Fruit fly (Drosophila melanogaster): ENCODE measurements around the gene CIAPIN1.

Gene CIAPIN1

dm6 chr2L:14994834-14995506, 43.7 kb downstream of the CIAPIN1 start:
- TF ChIP-seq sv (GFP tag; optimal IDR thresholded peaks at IDR 0.05) (no peak), rgr (GFP tag; optimal IDR thresholded peaks at IDR 0.05) (no peak), tai (GFP tag; optimal IDR thresholded peaks at IDR 0.05) (no peak), Mio (GFP tag; optimal IDR thresholded peaks at IDR 0.05) (no peak), lola (GFP tag; optimal IDR thresholded peaks at IDR 0.05) (no peak), pan (optimal IDR thresholded peaks at IDR 0.05) (no peak), usp (GFP tag; optimal IDR thresholded peaks at IDR 0.05) (no peak), Hr78 (GFP tag; optimal IDR thresholded peaks at IDR 0.05) (no peak), Vsx2 (GFP tag; optimal IDR thresholded peaks at IDR 0.05; ENCODE audit: partially characterized antibody) (no peak), GATAd (GFP tag; optimal IDR thresholded peaks at IDR 0.05) (no peak), fru (GFP tag; optimal IDR thresholded peaks at IDR 0.05) (no peak), psq (GFP tag; optimal IDR thresholded peaks at IDR 0.05) (no peak), foxo (GFP tag; optimal IDR thresholded peaks at IDR 0.05) (no peak), N (GFP tag; optimal IDR thresholded peaks at IDR 0.05) (no peak), HLH106 (tag; optimal IDR thresholded peaks at IDR 0.05) (no peak), CG9705 (GFP tag; optimal IDR thresholded peaks at IDR 0.05) (no peak), dmrt93B (GFP tag; optimal IDR thresholded peaks at IDR 0.05) (no peak), OdsH (GFP tag; optimal IDR thresholded peaks at IDR 0.05) (no peak), Dfd (GFP tag; optimal IDR thresholded peaks at IDR 0.05) (no peak)

- TF ChIP-seq Mio (GFP tag; optimal IDR thresholded peaks at IDR 0.05) (no peak), Dfd (GFP tag; optimal IDR thresholded peaks at IDR 0.05) (no peak), dsf (GFP tag; optimal IDR thresholded peaks at IDR 0.05; ENCODE audit: borderline replicate concordance) (no peak), CG32264 (GFP tag; optimal IDR thresholded peaks at IDR 0.05) (no peak), lola (GFP tag; optimal IDR thresholded peaks at IDR 0.05) (no peak), fru (GFP tag; optimal IDR thresholded peaks at IDR 0.05) (no peak), psq (GFP tag; optimal IDR thresholded peaks at IDR 0.05) (no peak), sv (GFP tag; optimal IDR thresholded peaks at IDR 0.05) (no peak), sage (GFP tag; optimal IDR thresholded peaks at IDR 0.05) (no peak), Jra (GFP tag; optimal IDR thresholded peaks at IDR 0.05) (no peak), Abd-B (GFP tag; optimal IDR thresholded peaks at IDR 0.05) (no peak), usp (GFP tag; optimal IDR thresholded peaks at IDR 0.05) (no peak), Sp1 (GFP tag; optimal IDR thresholded peaks at IDR 0.05) (no peak), OdsH (GFP tag; optimal IDR thresholded peaks at IDR 0.05) (no peak), GATAd (GFP tag; optimal IDR thresholded peaks at IDR 0.05) (no peak), woc (GFP tag; optimal IDR thresholded peaks at IDR 0.05) (no peak), dl (GFP tag; optimal IDR thresholded peaks at IDR 0.05; ENCODE audit: insufficient read depth in 1 of 2, partially characterized antibody in 2 of 2) (no peak), tai (GFP tag; optimal IDR thresholded peaks at IDR 0.05) (no peak), dmrt93B (GFP tag; optimal IDR thresholded peaks at IDR 0.05) (no peak)
Observed at dm6 chr2L:14992889-14993288, 45.8 kb downstream of the CIAPIN1 start.
